Worm (Caenorhabditis elegans) whole organism, L1 larva: ENCODE results near the gene srp-7.

Experiments used
- fos-1 ChIP-seq: fragments of 150-350 bp; optimal IDR thresholded peaks from 2 replicates; lab custom pipeline; 2014; ENCODE audit warnings: missing biosample characterization, missing genetic modification characterization
- nhr-76 ChIP-seq: sonication (generic microtip); optimal IDR thresholded peaks from 2 replicates; lab custom pipeline; 2017; ENCODE audit warnings: missing biosample characterization, missing genetic modification characterization
- nhr-77 ChIP-seq: fragments of 150-350 bp; optimal IDR thresholded peaks from 2 replicates; lab custom pipeline; 2014; ENCODE audit warnings: missing biosample characterization, missing genetic modification characterization
- unc-62 ChIP-seq: fragments of 150-350 bp; optimal IDR thresholded peaks from 2 replicates; lab custom pipeline; 2014; ENCODE audit warnings: missing biosample characterization, missing genetic modification reagents, missing genetic modification characterization

DNA sequence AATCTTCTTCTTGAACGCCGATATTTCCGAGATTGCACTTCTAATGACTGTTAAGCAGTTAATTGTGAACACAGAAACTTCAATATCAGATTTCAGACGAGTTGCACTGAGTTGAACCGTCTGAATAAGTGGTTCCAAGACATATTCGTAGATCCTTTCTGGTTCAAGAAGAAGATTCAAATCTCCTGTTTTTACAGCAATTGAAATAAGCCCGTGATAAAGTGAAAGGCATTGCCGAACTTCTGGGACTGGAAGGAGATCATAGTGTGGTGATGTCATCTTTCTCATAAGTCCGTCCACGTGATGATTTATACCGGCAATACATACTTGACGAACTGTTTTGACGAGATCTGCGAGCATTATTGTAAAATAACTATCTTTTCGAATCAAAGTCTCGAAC is 40.6 kb downstream of the srp-7 start:
- TF ChIP-seq nhr-76 (tag; lab: Kevin White, UChicago) (no peak), unc-62 (GFP tag; lab: Kevin White, UChicago) (no peak), nhr-77 (tag; lab: Kevin White, UChicago) (no peak), fos-1 (tag; lab: Kevin White, UChicago) (no peak)
